Worm (Caenorhabditis elegans) whole organism, early embryonic: Measurements from ENCODE around the gene Y71H2AM.11.

Experiments used
- ama-1 ChIP-seq: fragments of 150-350 bp; optimal IDR thresholded peaks from 2 replicates; lab custom pipeline; 2014
- ets-7 ChIP-seq: sonication (generic microtip); optimal IDR thresholded peaks from 2 replicates; lab custom pipeline; 2016; ENCODE audit warnings: missing genotype, missing genetic modification characterization, missing compliant biosample characterization
- hmbx-1 ChIP-seq: sonication (generic microtip); optimal IDR thresholded peaks from 2 replicates; lab custom pipeline; 2016; ENCODE audit warnings: mild to moderate bottlenecking, missing genetic modification characterization, missing compliant biosample characterization
- hmg-4 ChIP-seq: fragments of 200-800 bp; sonication (Bioruptor generic); optimal IDR thresholded peaks from 2 replicates; lab custom pipeline; 2018; ENCODE audit warnings: mild to moderate bottlenecking, missing genetic modification characterization, missing compliant biosample characterization
- sea-1 ChIP-seq: fragments of 200-800 bp; sonication (Bioruptor generic); conservative IDR thresholded peaks from 2 replicates; pipeline ENCODE4 v1.3.6; 2022; ENCODE audit warnings: missing genetic modification characterization, missing compliant biosample characterization
- tbx-11 ChIP-seq: fragments of 200-800 bp; sonication (Bioruptor generic); IDR thresholded peaks from 2 replicates; pipeline ENCODE4 v1.3.6; 2022; ENCODE audit warnings: missing genetic modification characterization, missing compliant biosample characterization

ce11 chrIII:2725221-2726203, 620 bp upstream of the Y71H2AM.11 start, which contains the start of gene cosa-1:
- TF ChIP-seq hmg-4 (GFP tag; lab: Kevin White, UChicago), result no peak
- no peak for TF ChIP-seq hmbx-1 (tag; lab: Kevin White, UChicago)
- no peak for TF ChIP-seq ets-7 (tag; lab: Kevin White, UChicago)
- no peak for TF ChIP-seq tbx-11 (GFP tag; lab: Robert Waterston, UW)
- no peak for TF ChIP-seq ama-1 (lab: Kevin White, UChicago)
- no peak for TF ChIP-seq sea-1 (GFP tag; lab: Robert Waterston, UW)
